Worm (Caenorhabditis elegans): ENCODE measurements around the gene srw-32.

- no peak for TF ChIP-seq npax-4 (tag; optimal IDR thresholded peaks at IDR 0.05)
- TF ChIP-seq ceh-45 (GFP tag; IDR thresholded peaks at IDR 0.05) = no peak
- no peak for TF ChIP-seq hlh-6 (tag; optimal IDR thresholded peaks at IDR 0.05)
- TF ChIP-seq pqm-1 (tag; optimal IDR thresholded peaks at IDR 0.05) = no peak
- no peak for TF ChIP-seq elt-2 (tag; optimal IDR thresholded peaks at IDR 0.05)
- TF ChIP-seq nfya-1 (tag; optimal IDR thresholded peaks at IDR 0.05) = no peak
- no peak for TF ChIP-seq ceh-2 (tag; optimal IDR thresholded peaks at IDR 0.05)
- TF ChIP-seq dve-1 (tag; optimal IDR thresholded peaks at IDR 0.05) = no peak
- TF ChIP-seq nhr-232 (tag; optimal IDR thresholded peaks at IDR 0.05) = no peak
- no peak for TF ChIP-seq fkh-10 (GFP tag; optimal IDR thresholded peaks at IDR 0.05)
- TF ChIP-seq unc-55 (GFP tag; optimal IDR thresholded peaks at IDR 0.05) = no peak
Observed at ce11 chrV:17485078-17485477, 23.5 kb upstream of the srw-32 start, which contains the start of gene srh-111.

All from whole organism, late embryonic.